Worm (Caenorhabditis elegans) whole organism, early embryonic: ENCODE results near the gene T19C4.1.
A peak's percentile ranks its signal among the peaks of the same experiment; 100 is the strongest.

Source experiments
- F13C5.2 ChIP-seq: sonication (generic microtip); optimal IDR thresholded peaks from 2 replicates; lab custom pipeline; 2017; ENCODE audit warnings: mild to moderate bottlenecking, missing genetic modification characterization, inconsistent platforms, missing compliant biosample characterization
- flt-1 ChIP-seq: fragments of 200-800 bp; sonication (Bioruptor generic); IDR thresholded peaks from 2 replicates; pipeline ENCODE4 v1.3.6; 2022; ENCODE audit warnings: missing genetic modification characterization, missing compliant biosample characterization

ce11 chrV:11113041-11113574 lies 36.4 kb upstream of the T19C4.1 start, which contains the start of gene erfa-3:
- TF ChIP-seq F13C5.2 (tag; lab: Kevin White, UChicago) = peak; percentile 91
- peak; percentile 49; the same call in 1 of the 2 replicates for TF ChIP-seq flt-1 (GFP tag; lab: Robert Waterston, UW)
